Worm (Caenorhabditis elegans) whole organism, L3 larva: Measurements from ENCODE around the gene hsp-6.
A peak's percentile ranks its signal among the peaks of the same experiment; 100 is the strongest.

Experiments used
- ZK546.5 ChIP-seq: sonication (generic microtip); optimal IDR thresholded peaks from 2 replicates; lab custom pipeline; 2017; ENCODE audit warnings: missing biosample characterization, missing genetic modification characterization
- egl-5 ChIP-seq: fragments of 150-350 bp; optimal IDR thresholded peaks from 2 replicates; lab custom pipeline; 2017; ENCODE audit warnings: missing biosample characterization, missing genetic modification reagents, missing genetic modification characterization, inconsistent platforms
- lin-39 ChIP-seq: fragments of 150-350 bp; optimal IDR thresholded peaks from 2 replicates; lab custom pipeline; 2018; ENCODE audit warnings: missing biosample characterization, missing genetic modification reagents, missing genetic modification characterization
- lsy-12 ChIP-seq: sonication (generic microtip); optimal IDR thresholded peaks from 2 replicates; lab custom pipeline; 2016; ENCODE audit warnings: mild to moderate bottlenecking, missing genetic modification characterization, missing compliant biosample characterization
- nfya-1 ChIP-seq: sonication (generic microtip); optimal IDR thresholded peaks from 2 replicates; lab custom pipeline; 2017; ENCODE audit warnings: missing genetic modification characterization, mild to moderate bottlenecking, missing compliant biosample characterization, antibody characterized with exemption, moderate library complexity; ENCODE audit not compliant: insufficient read depth
- unc-39 ChIP-seq: sonication (generic microtip); optimal IDR thresholded peaks from 4 replicates; lab custom pipeline; 2017; ENCODE audit warnings: missing biosample characterization, missing genetic modification characterization

The hsp-6 gene

DNA sequence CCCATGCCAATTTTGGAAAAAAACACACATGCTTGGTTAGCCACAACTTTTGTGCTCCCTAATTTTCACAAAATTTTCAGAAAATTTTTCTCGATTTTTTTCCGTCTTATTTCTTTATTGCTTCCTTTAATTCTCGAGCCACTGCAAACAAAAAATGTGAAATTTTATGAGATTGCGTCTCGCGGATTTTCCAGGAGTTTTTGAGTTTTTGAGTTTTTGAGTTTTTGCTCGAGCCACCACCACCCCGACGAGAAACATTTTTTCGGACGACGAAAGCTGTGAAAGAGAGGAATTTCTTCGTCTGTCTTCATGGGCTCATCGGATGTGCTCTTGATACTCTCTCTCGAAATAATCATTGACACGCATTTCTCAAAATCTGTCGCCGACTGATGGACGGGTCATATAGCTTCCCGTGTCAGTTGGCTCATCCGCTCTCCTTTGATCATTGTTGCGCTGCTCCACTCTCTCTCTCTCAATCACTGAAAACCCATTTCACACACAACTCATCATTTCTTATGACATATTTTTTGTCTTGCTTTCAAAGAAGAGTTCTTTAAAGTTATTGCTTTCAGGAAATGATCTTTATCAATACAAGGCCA lies 49.1 kb downstream of the hsp-6 start, which contains the start of gene C18G1.1:
Gene C18G1.1, plus strand, starts transcription at position 573 of the 599 bp plus-strand sequence.
- TF ChIP-seq lsy-12 (tag; lab: Kevin White, UChicago): no peak
- TF ChIP-seq egl-5 (tag; lab: Kevin White, UChicago): peak; percentile 37

- TF ChIP-seq ZK546.5 (tag; lab: Kevin White, UChicago) (no peak), lin-39 (tag; lab: Kevin White, UChicago) (peak; percentile 38), nfya-1 (tag; lab: Kevin White, UChicago) (peak; percentile 23), unc-39 (tag; lab: Kevin White, UChicago) (no peak)
Measured at ce11 chrV:4775140-4775539, 51.4 kb downstream of the hsp-6 start.
